Fruit fly (Drosophila melanogaster) whole organism, wandering third instar larva: ENCODE data around the gene CG6628.

Source experiments
- Dfd ChIP-seq: fragments of >200 bp; optimal IDR thresholded peaks from 2 replicates; lab custom pipeline; 2017; ENCODE audit warnings: missing biosample characterization, missing genetic modification characterization
- Hr83 ChIP-seq: fragments of 200-300 bp; sonication (Bioruptor generic); optimal IDR thresholded peaks from 2 replicates; lab custom pipeline; 2016; ENCODE audit warnings: missing biosample characterization, mild to moderate bottlenecking, missing genetic modification characterization, moderate library complexity; ENCODE audit not compliant: poor library complexity, severe bottlenecking
- Jra ChIP-seq: sonication (Bioruptor generic); optimal IDR thresholded peaks from 2 replicates; lab custom pipeline; 2016; ENCODE audit warnings: missing biosample characterization, missing genetic modification characterization
- jim ChIP-seq: fragments of 175-275, 200-325 bp; sonication (Bioruptor generic); optimal IDR thresholded peaks from 2 replicates; lab custom pipeline; 2016; ENCODE audit warnings: missing biosample characterization, mild to moderate bottlenecking, missing genetic modification characterization
- pan ChIP-seq: fragments of >200 bp; optimal IDR thresholded peaks from 2 replicates; lab custom pipeline; 2017
- psq ChIP-seq: fragments of 200-800 bp; sonication (Bioruptor generic); optimal IDR thresholded peaks from 3 replicates; lab custom pipeline; 2017; ENCODE audit warnings: missing biosample characterization, mild to moderate bottlenecking, missing genetic modification characterization, moderate library complexity

DNA sequence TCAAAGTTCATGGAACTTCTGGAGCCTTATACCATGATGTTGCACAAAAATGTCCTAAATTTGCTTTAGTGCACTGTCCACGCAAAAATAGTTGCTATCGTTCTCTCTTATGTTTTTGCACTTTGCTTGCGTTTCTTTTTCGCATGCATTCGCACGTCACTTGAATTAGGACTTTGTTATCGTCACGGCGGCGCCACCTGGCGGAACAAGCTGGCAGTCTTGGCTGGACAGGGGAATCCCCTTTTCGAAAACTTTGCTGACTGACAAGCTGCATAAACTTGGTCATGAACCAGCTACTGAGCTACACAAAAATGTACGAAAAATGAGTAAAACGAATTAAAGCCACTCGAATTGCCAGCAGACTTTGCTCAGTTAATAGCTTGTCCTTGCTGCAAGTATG lies 32.8 kb upstream of the CG6628 start:
- TF ChIP-seq Dfd (GFP tag; lab: Kevin White, UChicago) = no peak
- TF ChIP-seq jim = no peak
- no peak for TF ChIP-seq pan (lab: Kevin White, UChicago)
- TF ChIP-seq Jra = no peak
- no peak for TF ChIP-seq psq (GFP tag; lab: Kevin White, UChicago)
- no peak for TF ChIP-seq Hr83
